Fruit fly (Drosophila melanogaster) whole organism, embryonic: ENCODE results near the gene Pink1.

Experiments used
- CG10321 ChIP-seq: fragments of 200-800 bp; sonication (Bioruptor generic); IDR thresholded peaks from 2 replicates; pipeline ENCODE4 v1.3.6; 2022; ENCODE audit warnings: missing biosample characterization, missing genetic modification characterization
- CG11723 ChIP-seq: fragments of 200-800 bp; sonication (Bioruptor generic); optimal IDR thresholded peaks from 2 replicates; lab custom pipeline; 2017; ENCODE audit warnings: missing biosample characterization, mild to moderate bottlenecking, missing genetic modification characterization
- CG12071 ChIP-seq: fragments of 200-800 bp; sonication (Bioruptor generic); optimal IDR thresholded peaks from 3 replicates; lab custom pipeline; 2018; ENCODE audit warnings: missing biosample characterization, mild to moderate bottlenecking, missing genetic modification characterization
- CG14441 ChIP-seq: fragments of 200-800 bp; sonication (Bioruptor generic); IDR thresholded peaks from 2 replicates; pipeline ENCODE4 v1.3.6; 2022; ENCODE audit warnings: missing biosample characterization, missing genetic modification characterization
- CG15073 ChIP-seq: fragments of 200-800 bp; sonication (Bioruptor generic); optimal IDR thresholded peaks from 2 replicates; lab custom pipeline; 2016; ENCODE audit warnings: missing biosample characterization, missing genetic modification characterization
- CG1603 ChIP-seq: fragments of 200-800 bp; sonication (Bioruptor generic); optimal IDR thresholded peaks from 2 replicates; lab custom pipeline; 2019; ENCODE audit warnings: missing biosample characterization, mild to moderate bottlenecking, missing genetic modification characterization, moderate library complexity
- CG16779 ChIP-seq: fragments of 200-800 bp; sonication (Bioruptor generic); IDR thresholded peaks from 2 replicates; pipeline ENCODE4 v1.3.6; 2022; ENCODE audit warnings: missing biosample characterization, missing genetic modification characterization
- CG17186 ChIP-seq: fragments of 200-800 bp; sonication (Bioruptor generic); optimal IDR thresholded peaks from 3 replicates; lab custom pipeline; 2017; ENCODE audit warnings: missing biosample characterization, missing genetic modification reagents, missing genetic modification characterization
- CG17612 ChIP-seq: fragments of 200-800 bp; sonication (Bioruptor generic); IDR thresholded peaks from 2 replicates; pipeline ENCODE4 v1.3.6; 2022; ENCODE audit warnings: missing biosample characterization, missing genetic modification characterization
- CG2120 ChIP-seq: fragments of 200-800 bp; sonication (Bioruptor generic); optimal IDR thresholded peaks from 3 replicates; lab custom pipeline; 2016; ENCODE audit warnings: missing biosample characterization, missing genetic modification characterization
- CG2199 ChIP-seq: fragments of 200-800 bp; sonication (Bioruptor generic); IDR thresholded peaks from 3 replicates; pipeline ENCODE4 v1.3.6; 2022; ENCODE audit warnings: missing biosample characterization, missing genetic modification characterization
- CG2678 ChIP-seq: fragments of 200-800 bp; sonication (Bioruptor generic); optimal IDR thresholded peaks from 3 replicates; lab custom pipeline; 2019; ENCODE audit warnings: missing biosample characterization, mild to moderate bottlenecking, missing genetic modification characterization, moderate library complexity
- CG2875 ChIP-seq: fragments of 200-800 bp; sonication (Bioruptor generic); optimal IDR thresholded peaks from 2 replicates; lab custom pipeline; 2017; ENCODE audit warnings: missing biosample characterization, mild to moderate bottlenecking, missing genetic modification characterization, missing genetic modification reagents
- CG31441 ChIP-seq: fragments of 200-800 bp; sonication (Bioruptor generic); IDR thresholded peaks from 2 replicates; pipeline ENCODE4 v1.3.6; 2022; ENCODE audit warnings: missing biosample characterization, missing genetic modification characterization
- CG4730 ChIP-seq: fragments of 200-800 bp; sonication (Bioruptor generic); IDR thresholded peaks from 2 replicates; pipeline ENCODE4 v1.3.6; 2022; ENCODE audit warnings: missing biosample characterization, missing genetic modification characterization
- CG5180 ChIP-seq: fragments of 200-800 bp; sonication (Bioruptor generic); optimal IDR thresholded peaks from 3 replicates; lab custom pipeline; 2017; ENCODE audit warnings: missing biosample characterization, missing genetic modification characterization, mild to moderate bottlenecking, moderate library complexity, missing genetic modification reagents
- CG8281 ChIP-seq: fragments of 200-800 bp; sonication (Bioruptor generic); optimal IDR thresholded peaks from 2 replicates; lab custom pipeline; 2018; ENCODE audit warnings: missing biosample characterization, mild to moderate bottlenecking, missing genetic modification characterization, moderate library complexity
- CG9797 ChIP-seq: fragments of 200-800 bp; sonication (Bioruptor generic); optimal IDR thresholded peaks from 3 replicates; lab custom pipeline; 2018; ENCODE audit warnings: missing biosample characterization, mild to moderate bottlenecking, missing genetic modification characterization
- CG9932 ChIP-seq: fragments of 200-800 bp; sonication (Bioruptor generic); IDR thresholded peaks from 2 replicates; pipeline ENCODE4 v1.3.6; 2022; ENCODE audit warnings: missing biosample characterization, missing genetic modification characterization
- Doc2 ChIP-seq: fragments of 200-800 bp; sonication (Bioruptor generic); IDR thresholded peaks from 2 replicates; pipeline ENCODE4 v1.3.6; 2022; ENCODE audit warnings: missing biosample characterization, missing genetic modification characterization
- Fer2 ChIP-seq: fragments of 200-800 bp; sonication (Bioruptor generic); optimal IDR thresholded peaks from 2 replicates; lab custom pipeline; 2018; ENCODE audit warnings: missing biosample characterization, mild to moderate bottlenecking, missing genetic modification characterization, moderate library complexity
- Hr39 ChIP-seq: fragments of >200 bp; optimal IDR thresholded peaks from 2 replicates; lab custom pipeline; 2017
- Lim3 ChIP-seq: fragments of 200-800 bp; sonication (Bioruptor generic); IDR thresholded peaks from 2 replicates; pipeline ENCODE4 v1.3.6; 2022; ENCODE audit warnings: missing biosample characterization, missing genetic modification characterization
- Med ChIP-seq: fragments of 200-800 bp; sonication (Bioruptor generic); peaks from one replicate; lab custom pipeline; 2016; ENCODE audit warnings: missing biosample characterization, missing genetic modification characterization, mild to moderate bottlenecking, inconsistent platforms, moderate library complexity
- Oaz ChIP-seq: fragments of 200-800 bp; sonication (Bioruptor generic); IDR thresholded peaks from 2 replicates; pipeline ENCODE4 v1.3.6; 2022; ENCODE audit warnings: missing biosample characterization, missing genetic modification characterization
- Pdp1 ChIP-seq, 2 experiments: fragments of 200-800 bp; sonication (Bioruptor generic); optimal IDR thresholded peaks; 3 replicates each; lab custom pipeline; 2016; ENCODE audit warnings: missing biosample characterization in 2 of 2, missing genetic modification characterization in 2 of 2, mild to moderate bottlenecking in 1 of 2, moderate library complexity in 1 of 2
- Sin3A ChIP-seq: fragments of >200 bp; optimal IDR thresholded peaks from 2 replicates; lab custom pipeline; 2018
- Sry-δ ChIP-seq: fragments of 200-800 bp; sonication (Bioruptor generic); optimal IDR thresholded peaks from 2 replicates; lab custom pipeline; 2016; ENCODE audit warnings: missing biosample characterization, missing genetic modification characterization
- cad ChIP-seq: fragments of >200 bp; optimal IDR thresholded peaks from 2 replicates; lab custom pipeline; 2017; ENCODE audit warnings: missing biosample characterization, missing genetic modification characterization
- caup ChIP-seq: fragments of 200-800 bp; sonication (Bioruptor generic); optimal IDR thresholded peaks from 3 replicates; lab custom pipeline; 2017; ENCODE audit warnings: missing biosample characterization, mild to moderate bottlenecking, missing genetic modification characterization, moderate library complexity; ENCODE audit not compliant: severe bottlenecking
- cg ChIP-seq: fragments of 200-800 bp; sonication (Bioruptor generic); optimal IDR thresholded peaks from 3 replicates; lab custom pipeline; 2019; ENCODE audit warnings: missing biosample characterization, mild to moderate bottlenecking, missing genetic modification characterization, moderate library complexity
- chif ChIP-seq, 2 experiments: fragments of 200-800 bp; sonication (Bioruptor generic); optimal IDR thresholded peaks; 3 replicates each; lab custom pipeline; 2016; ENCODE audit warnings: missing biosample characterization in 2 of 2, missing genetic modification characterization in 2 of 2
- chinmo ChIP-seq: fragments of 200-800 bp; sonication (Bioruptor generic); IDR thresholded peaks from 4 replicates; pipeline ENCODE4 v1.3.6; 2022; ENCODE audit warnings: missing biosample characterization, missing genetic modification characterization; ENCODE audit not compliant: partially characterized antibody
- dmrt11E ChIP-seq: fragments of 200-800 bp; sonication (Bioruptor generic); optimal IDR thresholded peaks from 3 replicates; lab custom pipeline; 2018; ENCODE audit warnings: missing biosample characterization, mild to moderate bottlenecking, missing genetic modification characterization, moderate library complexity
- grau ChIP-seq: fragments of 200-800 bp; optimal IDR thresholded peaks from 3 replicates; lab custom pipeline; 2019; ENCODE audit warnings: missing biosample characterization, mild to moderate bottlenecking, missing genetic modification characterization, moderate library complexity
- gsb-n ChIP-seq: fragments of 200-800 bp; sonication (Bioruptor generic); optimal IDR thresholded peaks from 3 replicates; lab custom pipeline; 2018; ENCODE audit warnings: missing biosample characterization, mild to moderate bottlenecking, missing genetic modification characterization
- ind ChIP-seq: fragments of 200-800 bp; sonication (Bioruptor generic); optimal IDR thresholded peaks from 3 replicates; lab custom pipeline; 2016; ENCODE audit warnings: missing biosample characterization, missing genetic modification characterization
- kni ChIP-seq: fragments of 200-800 bp; sonication (Bioruptor generic); optimal IDR thresholded peaks from 3 replicates; lab custom pipeline; 2017; ENCODE audit warnings: mild to moderate bottlenecking, missing biosample characterization, missing genetic modification reagents, missing genetic modification characterization
- mld ChIP-seq: fragments of 200-800 bp; sonication (Bioruptor generic); IDR thresholded peaks from 3 replicates; pipeline ENCODE4 v1.3.6; 2022; ENCODE audit warnings: missing biosample characterization, missing genetic modification characterization; ENCODE audit not compliant: partially characterized antibody
- org-1 ChIP-seq: fragments of 200-800 bp; sonication (Bioruptor generic); optimal IDR thresholded peaks from 2 replicates; lab custom pipeline; 2017; ENCODE audit warnings: missing biosample characterization, missing genetic modification characterization
- phol ChIP-seq: fragments of 200-800 bp; sonication (Bioruptor generic); optimal IDR thresholded peaks from 3 replicates; lab custom pipeline; 2018; ENCODE audit warnings: missing biosample characterization, mild to moderate bottlenecking, missing genetic modification characterization, moderate library complexity
- sens ChIP-seq: fragments of 200-800 bp; sonication (Bioruptor generic); peaks from one replicate; lab custom pipeline; 2016; ENCODE audit warnings: missing biosample characterization, missing genetic modification characterization
- sisA ChIP-seq: fragments of 200-800 bp; sonication (Bioruptor generic); IDR thresholded peaks from 2 replicates; pipeline ENCODE4 v1.3.6; 2022; ENCODE audit warnings: missing biosample characterization, missing genetic modification characterization
- slp2 ChIP-seq: fragments of 200-800 bp; sonication (Bioruptor generic); optimal IDR thresholded peaks from 2 replicates; lab custom pipeline; 2016; ENCODE audit warnings: missing biosample characterization, missing genetic modification characterization
- sob ChIP-seq: fragments of 200-800 bp; sonication (Bioruptor generic); IDR thresholded peaks from 2 replicates; pipeline ENCODE4 v1.3.6; 2022; ENCODE audit warnings: missing biosample characterization, missing genetic modification characterization
- sr ChIP-seq: fragments of 200-800 bp; sonication (Bioruptor generic); IDR thresholded peaks from 3 replicates; pipeline ENCODE4 v1.3.6; 2022; ENCODE audit warnings: missing biosample characterization, missing genetic modification characterization
- toy ChIP-seq: fragments of 200-800 bp; sonication (Bioruptor generic); IDR thresholded peaks from 2 replicates; pipeline ENCODE4 v1.3.6; 2022; ENCODE audit warnings: missing biosample characterization, missing genetic modification characterization
- twi ChIP-seq: fragments of 200-800 bp; optimal IDR thresholded peaks from 2 replicates; lab custom pipeline; 2019; ENCODE audit warnings: missing biosample characterization, mild to moderate bottlenecking, missing genetic modification characterization, moderate library complexity
- vvl ChIP-seq: fragments of 200-800 bp; sonication (Bioruptor generic); IDR thresholded peaks from 2 replicates; pipeline ENCODE4 v1.3.6; 2022; ENCODE audit warnings: missing biosample characterization, missing genetic modification characterization
- wek ChIP-seq: fragments of 200-800 bp; sonication (Bioruptor generic); optimal IDR thresholded peaks from 3 replicates; lab custom pipeline; 2018; ENCODE audit warnings: missing biosample characterization, mild to moderate bottlenecking, missing genetic modification characterization, moderate library complexity
- zfh2 ChIP-seq: fragments of 200-800 bp; sonication (Bioruptor generic); optimal IDR thresholded peaks from 2 replicates; lab custom pipeline; 2016; ENCODE audit warnings: missing biosample characterization, missing genetic modification characterization

Gene Pink1

DNA sequence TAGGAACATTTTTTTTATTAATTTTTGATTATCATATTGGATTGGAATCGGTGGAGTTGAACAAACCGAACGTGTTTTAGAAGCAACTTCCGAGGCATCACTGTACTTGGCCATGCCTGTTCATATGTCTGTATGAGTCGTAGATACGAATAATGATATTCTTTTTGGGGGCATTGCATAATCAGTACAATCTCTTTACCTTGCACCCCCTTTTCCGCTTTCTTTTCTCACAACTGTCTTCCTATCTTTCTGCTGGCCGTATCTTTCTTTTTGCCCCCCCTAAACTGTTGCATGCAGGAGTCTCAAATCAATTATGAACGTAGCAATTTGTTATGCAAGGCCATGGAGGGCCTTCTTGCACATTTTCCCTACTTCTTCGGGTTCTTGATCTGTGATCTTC, 22.3 kb downstream of the Pink1 start:
- no peak for TF ChIP-seq org-1 (GFP tag; lab: Kevin White, UChicago)
- TF ChIP-seq CG14441 (GFP tag; lab: Robert Waterston, UW): 0 out of 2 replicates have a peak, but pooled peaks have one; percentile 5
- TF ChIP-seq grau (tag; lab: Kevin White, UChicago): peak; percentile 8
- no peak for TF ChIP-seq CG11723 (GFP tag; lab: Kevin White, UChicago)
- no peak for TF ChIP-seq gsb-n
- TF ChIP-seq CG31441: no peak
- no peak for TF ChIP-seq Lim3 (GFP tag; lab: Robert Waterston, UW)
- TF ChIP-seq CG9797: no peak
- TF ChIP-seq ind: no peak
- no peak for TF ChIP-seq CG12071 (GFP tag; lab: Kevin White, UChicago)
- no peak for TF ChIP-seq Doc2 (GFP tag; lab: Robert Waterston, UW)
- no peak for TF ChIP-seq wek (GFP tag; lab: Kevin White, UChicago)
- TF ChIP-seq sob (GFP tag; lab: Robert Waterston, UW): no peak
- no peak for TF ChIP-seq CG8281 (tag; lab: Kevin White, UChicago)
- no peak for TF ChIP-seq CG9932 (GFP tag; lab: Robert Waterston, UW)
- no peak for TF ChIP-seq vvl (GFP tag; lab: Robert Waterston, UW)
- no peak for TF ChIP-seq dmrt11E
- TF ChIP-seq mld: no peak
- peak; percentile 23 for TF ChIP-seq sens (GFP tag; lab: Kevin White, UChicago)
- TF ChIP-seq CG2678 (tag; lab: Kevin White, UChicago): peak; percentile 3
- no peak for TF ChIP-seq zfh2 (GFP tag; lab: Kevin White, UChicago)
- peak; percentile 59; the same call in 1 of the 3 replicates for TF ChIP-seq CG2199 (GFP tag; lab: Robert Waterston, UW)
- TF ChIP-seq CG17186 (GFP tag; lab: Kevin White, UChicago): no peak
- peak in 1 of 2 experiments; percentile 81 for TF ChIP-seq Pdp1 (GFP tag; optimal IDR thresholded peaks at IDR 0.05; lab: Kevin White, UChicago)
- no peak for TF ChIP-seq CG17612 (GFP tag; lab: Robert Waterston, UW)
- no peak for TF ChIP-seq CG2875 (GFP tag; lab: Kevin White, UChicago)

DNA sequence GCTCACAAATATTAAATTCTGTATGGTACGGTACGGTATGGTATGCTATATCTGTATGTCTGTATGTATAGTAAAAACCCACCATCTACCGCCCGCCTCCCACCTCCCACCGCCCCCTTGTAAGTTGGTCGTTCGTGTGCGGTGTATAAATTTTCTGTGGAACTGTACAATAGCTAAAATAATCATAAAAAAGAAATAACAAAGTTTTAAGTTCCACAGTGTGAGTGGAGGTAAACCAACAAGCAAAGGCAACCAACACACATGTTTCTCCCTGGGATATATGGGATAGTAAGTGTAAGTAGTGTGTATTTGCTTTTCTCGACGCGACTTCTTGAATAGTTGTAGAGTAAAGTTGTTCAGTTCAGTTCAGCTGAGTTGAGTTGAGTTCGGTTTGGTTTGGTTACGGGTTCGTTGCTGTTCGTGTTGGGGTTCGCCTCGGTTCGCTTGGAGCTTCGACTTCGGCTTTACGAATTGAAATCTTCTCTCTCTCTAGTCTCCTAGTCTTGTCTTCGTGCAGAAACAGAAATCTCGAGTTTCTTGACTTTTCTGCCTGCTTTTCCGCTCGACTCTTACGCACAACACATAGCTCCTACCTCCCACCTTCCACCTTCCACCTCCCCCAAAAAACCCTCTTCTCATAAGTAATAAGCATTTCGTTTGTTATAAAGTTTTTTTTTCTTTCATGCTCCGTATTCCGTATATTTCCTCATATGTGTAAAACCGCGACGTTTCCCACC, 23.1 kb downstream of the Pink1 start:
- peak; percentile 20 for TF ChIP-seq caup (GFP tag; lab: Kevin White, UChicago)
- TF ChIP-seq Sin3A: no peak
- TF ChIP-seq phol (tag; lab: Kevin White, UChicago): no peak
- no peak for TF ChIP-seq CG10321 (GFP tag; lab: Robert Waterston, UW)
- no peak for TF ChIP-seq CG4730
- TF ChIP-seq Med (GFP tag; lab: Kevin White, UChicago): peak; percentile 6
- TF ChIP-seq Oaz (GFP tag; lab: Robert Waterston, UW): no peak
- peak; percentile 46 for TF ChIP-seq cg (GFP tag; lab: Kevin White, UChicago)
- no peak for TF ChIP-seq chif (GFP tag; optimal IDR thresholded peaks at IDR 0.05; lab: Kevin White, UChicago)
- no peak for TF ChIP-seq Sry-δ
- no peak for TF ChIP-seq Doc2 (GFP tag; lab: Robert Waterston, UW)
- TF ChIP-seq slp2 (GFP tag; lab: Kevin White, UChicago): no peak
- TF ChIP-seq kni (GFP tag; lab: Kevin White, UChicago): peak; percentile 39
- TF ChIP-seq sr (GFP tag; lab: Robert Waterston, UW): no peak
- TF ChIP-seq chinmo: 0 out of 4 replicates have a peak, but pooled peaks have one; percentile 49
- TF ChIP-seq CG5180: peak; percentile 97
- TF ChIP-seq toy (GFP tag; lab: Robert Waterston, UW): no peak
- no peak for TF ChIP-seq cad (GFP tag; lab: Kevin White, UChicago)
- TF ChIP-seq Hr39: no peak
- no peak for TF ChIP-seq CG2120
- TF ChIP-seq CG15073: no peak
- TF ChIP-seq sisA (GFP tag; lab: Robert Waterston, UW): no peak
- peak; percentile 34 for TF ChIP-seq twi (tag; lab: Kevin White, UChicago)
- TF ChIP-seq CG16779: no peak
- TF ChIP-seq Fer2 (tag; lab: Kevin White, UChicago): no peak
- TF ChIP-seq CG1603 (tag; lab: Kevin White, UChicago): peak; percentile 6
- peak; percentile 41 for TF ChIP-seq CG14441 (GFP tag; lab: Robert Waterston, UW)
